Worm (Caenorhabditis elegans): Measurements from ENCODE around the gene clec-166.

- TF ChIP-seq R02D3.7 (tag; optimal IDR thresholded peaks at IDR 0.05), result no peak
- no peak for TF ChIP-seq ceh-16 (tag; optimal IDR thresholded peaks at IDR 0.05)
- TF ChIP-seq nhr-12 (tag; optimal IDR thresholded peaks at IDR 0.05), result no peak
- TF ChIP-seq nhr-6 (tag; optimal IDR thresholded peaks at IDR 0.05), result no peak
- TF ChIP-seq zag-1 (tag; optimal IDR thresholded peaks at IDR 0.05), result no peak
- TF ChIP-seq lsy-2 (tag; optimal IDR thresholded peaks at IDR 0.05), result no peak
- TF ChIP-seq nhr-25 (tag; optimal IDR thresholded peaks at IDR 0.05), result no peak
- TF ChIP-seq fos-1 (tag; optimal IDR thresholded peaks at IDR 0.05), result no peak
- no peak for TF ChIP-seq lin-39 (tag; optimal IDR thresholded peaks at IDR 0.05)
- no peak for TF ChIP-seq ceh-82 (tag; optimal IDR thresholded peaks at IDR 0.05)
- TF ChIP-seq nhr-237 (tag; optimal IDR thresholded peaks at IDR 0.05), result no peak
- TF ChIP-seq lin-11 (tag; optimal IDR thresholded peaks at IDR 0.05), result no peak
- no peak for TF ChIP-seq ztf-1 (GFP tag; conservative IDR thresholded peaks at IDR 0.05)
- TF ChIP-seq nhr-129 (tag; optimal IDR thresholded peaks at IDR 0.05), result peak; percentile 10
These were observed 27.8 kb upstream of the clec-166 start for ce11 chrIV:1278945-1279344.
